Worm (Caenorhabditis elegans): ENCODE results near the gene ZK938.10.

The ZK938.10 gene

DNA sequence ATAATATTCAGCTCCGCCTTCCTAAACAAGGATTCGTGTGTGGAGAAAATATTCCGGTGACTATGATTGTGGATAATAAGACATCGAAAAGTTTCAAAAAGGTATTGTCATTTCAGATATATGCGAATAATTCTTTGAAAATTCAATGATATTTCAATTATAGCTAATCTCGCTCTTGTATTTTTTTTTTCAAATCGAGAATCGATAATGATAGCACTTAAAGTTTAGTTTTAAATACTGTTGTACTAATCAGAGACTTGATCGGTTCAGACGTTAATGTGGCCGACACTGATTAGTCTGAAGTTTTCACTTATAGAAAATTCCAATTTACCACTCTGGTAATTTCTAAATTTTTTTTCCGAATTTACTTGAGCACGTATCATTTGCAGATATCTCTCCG, 14.9 kb downstream of the ZK938.10 start:
- TF ChIP-seq dao-5 (tag; optimal IDR thresholded peaks at IDR 0.05) (no peak), him-1 (tag; optimal IDR thresholded peaks at IDR 0.05) (no peak)

DNA sequence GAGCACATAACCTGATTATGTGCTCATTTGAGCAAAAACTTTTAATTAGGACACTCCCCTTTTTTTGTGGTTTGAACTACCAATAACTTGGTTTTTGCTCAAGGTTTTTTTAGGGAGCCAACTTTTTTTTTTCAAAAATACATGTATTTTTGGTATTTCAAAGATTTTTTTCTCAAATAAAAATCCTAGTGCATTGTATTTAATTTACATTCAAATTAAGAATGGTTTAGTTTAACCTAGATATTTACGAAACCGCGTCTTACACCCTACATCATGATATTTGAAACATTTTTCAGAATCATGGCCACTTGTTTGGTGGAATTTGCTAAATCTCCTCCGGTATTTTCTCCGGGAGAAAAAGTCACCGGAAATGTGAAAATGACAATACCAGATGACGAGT, 15.9 kb downstream of the ZK938.10 start, which contains the start of gene arrd-5:
Gene arrd-5 (plus strand): TSS at position 301 of the 400 bp plus-strand sequence.
- TF ChIP-seq W03F9.2 (tag; optimal IDR thresholded peaks at IDR 0.05) (no peak), him-1 (tag; optimal IDR thresholded peaks at IDR 0.05) (no peak), dao-5 (tag; optimal IDR thresholded peaks at IDR 0.05) (no peak)

DNA sequence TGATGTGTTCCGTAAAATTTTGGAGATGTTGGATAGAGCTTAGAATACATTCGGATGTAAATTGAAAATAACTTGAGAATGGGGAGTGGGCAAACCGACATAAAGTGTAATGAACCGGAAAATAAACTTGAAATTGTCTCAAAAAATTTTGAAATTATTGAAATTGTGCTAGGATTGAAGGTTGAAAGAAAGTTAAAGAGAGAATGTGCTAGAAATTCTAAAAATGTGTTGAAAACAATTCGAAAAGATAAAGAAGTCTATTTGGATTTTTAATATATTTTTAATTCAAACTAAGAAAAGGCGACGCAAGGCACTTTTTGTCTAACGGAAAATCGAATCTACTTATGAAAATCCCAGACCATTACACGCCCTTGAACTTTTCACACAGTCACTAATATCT, 17.0 kb downstream of the ZK938.10 start, which contains the start of gene ZK938.3:
Gene ZK938.3 (minus strand): TSS at position 101 of the 400 bp plus-strand sequence.
- TF ChIP-seq dao-5 (tag; optimal IDR thresholded peaks at IDR 0.05) (no peak), him-1 (tag; optimal IDR thresholded peaks at IDR 0.05) (no peak), W03F9.2 (tag; optimal IDR thresholded peaks at IDR 0.05) (no peak)

DNA sequence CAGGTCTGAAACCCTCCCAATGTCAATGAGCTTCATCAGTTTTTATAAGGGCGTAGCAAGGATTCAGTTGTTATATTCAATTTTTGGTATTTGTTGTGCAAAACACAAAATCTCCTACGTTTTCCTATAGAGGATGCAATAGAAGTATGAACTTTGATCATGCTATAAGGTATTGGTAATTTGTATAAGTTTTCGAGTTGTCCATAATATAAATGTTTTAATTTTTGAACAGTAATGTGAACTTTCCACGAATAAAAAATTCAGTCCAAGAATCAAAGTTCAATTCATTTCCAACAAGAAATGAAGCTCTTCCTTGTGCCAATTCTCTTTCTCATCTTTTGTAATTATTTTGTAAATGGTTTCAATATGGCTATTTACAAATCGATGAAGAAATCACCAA, 19.8 kb downstream of the ZK938.10 start, which contains the start of gene ZK938.12:
Gene ZK938.12 (plus strand): TSS at position 301 of the 400 bp plus-strand sequence.
- no peak for TF ChIP-seq dao-5 (tag; optimal IDR thresholded peaks at IDR 0.05)
- no peak for TF ChIP-seq W03F9.2 (tag; optimal IDR thresholded peaks at IDR 0.05)
- TF ChIP-seq him-1 (tag; optimal IDR thresholded peaks at IDR 0.05): no peak

DNA sequence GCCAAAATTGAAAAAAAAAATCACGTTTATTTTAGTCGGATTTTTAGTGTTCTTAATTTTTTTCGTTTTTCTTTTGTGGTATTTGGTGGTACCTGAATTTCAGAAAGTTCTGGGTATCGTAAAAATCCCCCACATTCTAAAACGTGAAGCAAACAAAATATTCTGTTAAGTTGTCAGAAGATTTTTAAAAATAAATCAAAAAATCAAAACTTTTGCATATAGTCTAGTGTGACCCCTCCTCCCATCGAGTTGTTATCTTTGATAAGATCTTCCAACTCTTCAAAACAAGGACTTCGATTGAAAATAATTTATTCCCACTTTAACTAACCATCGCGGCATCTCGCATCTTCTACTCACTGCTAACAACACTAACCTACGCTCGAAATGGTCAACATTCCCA, 21.7 kb downstream of the ZK938.10 start, which contains the start of gene ZK938.1:
Gene ZK938.1 (plus strand): TSS at position 301 of the 400 bp plus-strand sequence.
- no peak for TF ChIP-seq him-1 (tag; optimal IDR thresholded peaks at IDR 0.05)
- TF ChIP-seq W03F9.2 (tag; optimal IDR thresholded peaks at IDR 0.05): no peak
- no peak for TF ChIP-seq dao-5 (tag; optimal IDR thresholded peaks at IDR 0.05)

DNA sequence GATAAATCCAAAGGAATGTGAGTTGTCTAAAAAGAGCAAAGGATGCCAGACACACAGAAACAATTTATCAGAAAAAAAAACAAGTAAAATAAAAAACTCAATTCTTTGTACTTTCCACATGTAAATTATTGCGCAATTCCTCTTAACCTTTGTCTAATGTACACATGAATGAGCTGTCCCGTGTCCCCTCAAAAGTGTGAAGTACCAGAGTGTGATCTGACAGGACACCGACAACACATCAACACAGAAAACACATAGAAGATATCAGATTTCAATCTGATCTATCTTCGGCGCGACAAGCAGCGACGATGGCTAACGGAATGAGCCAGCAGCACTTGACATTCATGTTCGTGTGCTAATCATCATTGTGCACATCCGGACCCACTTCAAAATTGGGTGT, 22.3 kb downstream of the ZK938.10 start:
- TF ChIP-seq dao-5 (tag; optimal IDR thresholded peaks at IDR 0.05) (no peak), W03F9.2 (tag; optimal IDR thresholded peaks at IDR 0.05) (no peak), him-1 (tag; optimal IDR thresholded peaks at IDR 0.05) (no peak)

DNA sequence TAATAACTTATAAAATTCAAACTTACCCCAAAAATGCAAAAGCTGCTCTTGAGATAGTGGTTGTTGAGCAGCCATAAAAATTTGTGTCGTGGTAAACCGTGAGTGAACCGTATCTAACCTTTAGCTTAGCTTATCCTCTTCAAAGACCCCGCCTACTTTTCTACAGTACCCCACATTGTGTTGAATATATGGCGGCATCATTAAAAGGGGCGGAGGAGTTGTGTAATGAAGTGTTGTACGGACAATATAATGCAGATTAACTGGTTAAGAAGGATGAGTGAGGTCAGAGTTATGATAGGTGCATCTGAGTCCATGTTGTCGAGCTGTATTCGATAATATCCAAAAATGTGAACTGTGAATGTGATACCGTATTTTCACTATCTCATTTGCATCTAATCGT, 23.0 kb downstream of the ZK938.10 start, which contains the start of gene eyg-1:
Gene eyg-1 (minus strand): TSS at position 101 of the 400 bp plus-strand sequence.
- TF ChIP-seq W03F9.2 (tag; optimal IDR thresholded peaks at IDR 0.05): no peak
- no peak for TF ChIP-seq him-1 (tag; optimal IDR thresholded peaks at IDR 0.05)
- no peak for TF ChIP-seq dao-5 (tag; optimal IDR thresholded peaks at IDR 0.05)

DNA sequence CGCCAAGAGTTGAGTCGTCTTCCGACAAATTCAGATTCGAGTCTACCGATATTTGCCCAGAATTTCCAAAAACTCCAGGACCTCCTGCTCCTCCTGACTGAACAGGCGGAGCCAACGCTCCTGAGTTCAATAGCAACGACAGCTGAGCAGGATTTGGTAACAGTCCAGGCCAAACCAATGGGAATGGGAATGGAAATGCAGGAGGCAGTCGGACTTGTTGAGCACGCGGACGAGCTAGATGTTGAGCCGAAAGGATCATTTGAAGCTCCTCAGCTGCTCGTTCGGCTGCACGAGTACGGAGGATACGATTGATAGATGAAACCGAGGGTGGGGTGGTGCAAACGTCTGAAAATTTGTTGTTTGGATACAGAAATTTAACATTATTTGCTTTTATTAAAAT, 23.9 kb downstream of the ZK938.10 start:
- TF ChIP-seq him-1 (tag; optimal IDR thresholded peaks at IDR 0.05) (no peak), W03F9.2 (tag; optimal IDR thresholded peaks at IDR 0.05) (no peak), dao-5 (tag; optimal IDR thresholded peaks at IDR 0.05) (no peak)

DNA sequence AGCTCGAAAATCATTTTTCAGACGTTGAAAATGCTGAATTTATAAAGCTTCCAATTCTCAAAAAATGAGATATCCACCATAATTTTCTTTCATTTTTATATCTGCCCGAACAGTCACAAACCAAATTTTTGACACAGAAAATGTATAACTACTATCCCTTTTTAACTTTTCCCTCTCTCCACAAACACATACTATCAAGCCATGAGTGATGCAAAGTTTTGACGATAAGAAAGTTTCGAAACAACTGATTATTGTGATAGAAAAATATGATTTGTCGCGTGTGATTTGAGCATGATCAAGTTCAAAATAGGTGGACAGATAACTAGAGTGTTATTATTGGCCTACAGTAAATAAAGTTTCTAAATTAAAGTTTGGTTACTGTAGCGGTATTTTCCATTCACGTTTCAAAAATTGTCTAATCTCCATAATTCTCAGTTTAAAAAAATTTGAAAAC, 43.3 kb downstream of the ZK938.10 start, which contains the start of gene cyp-13A8:
Gene cyp-13A8 (minus strand): TSS at position 51 of the 454 bp plus-strand sequence.
- TF ChIP-seq him-1 (tag; optimal IDR thresholded peaks at IDR 0.05): no peak
- TF ChIP-seq dao-5 (tag; optimal IDR thresholded peaks at IDR 0.05): no peak
- no peak for TF ChIP-seq W03F9.2 (tag; optimal IDR thresholded peaks at IDR 0.05)

DNA sequence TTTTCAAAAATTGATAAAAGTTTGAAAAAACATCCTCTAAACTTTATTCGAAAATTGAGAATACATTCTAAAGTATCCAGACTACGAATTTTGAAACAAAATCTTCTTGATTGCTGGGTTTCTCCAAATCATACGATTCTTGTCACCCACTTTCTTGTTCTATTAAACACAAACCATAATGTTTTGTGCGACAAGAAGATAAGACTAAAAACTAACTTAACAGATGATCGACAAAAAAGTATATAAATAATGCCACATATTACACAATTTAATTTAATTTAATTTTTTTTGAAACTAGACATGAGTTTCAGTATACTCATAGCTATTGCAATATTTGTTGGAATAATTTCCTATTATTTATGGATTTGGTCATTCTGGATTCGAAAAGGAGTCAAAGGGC, 47.5 kb downstream of the ZK938.10 start, which contains the start of gene cyp-13A7:
Gene cyp-13A7 (plus strand): TSS at position 301 of the 400 bp plus-strand sequence.
- TF ChIP-seq dao-5 (tag; optimal IDR thresholded peaks at IDR 0.05) (no peak), W03F9.2 (tag; optimal IDR thresholded peaks at IDR 0.05) (no peak), him-1 (tag; optimal IDR thresholded peaks at IDR 0.05) (no peak)

DNA sequence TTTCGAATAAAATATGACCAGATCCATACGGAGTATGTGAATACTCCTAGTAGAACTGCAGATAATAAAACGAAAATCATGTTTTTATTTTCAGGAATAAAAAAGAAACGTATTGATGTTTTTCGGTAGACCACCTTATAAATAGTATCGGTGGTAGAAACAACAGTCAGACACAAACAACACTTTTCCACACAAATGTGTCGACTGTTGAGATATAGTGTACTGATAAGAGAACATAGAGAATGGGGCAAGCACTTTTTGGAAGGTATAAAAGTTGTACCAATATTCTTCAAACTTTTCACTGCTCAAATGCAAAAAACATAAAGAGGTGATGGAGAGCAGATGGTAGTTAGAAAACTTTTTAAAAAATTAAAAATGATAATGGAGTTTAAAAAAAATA, 48.2 kb downstream of the ZK938.10 start, which contains the start of gene cyp-13A6:
Gene cyp-13A6 (minus strand): TSS at position 180 of the 400 bp plus-strand sequence.
- TF ChIP-seq W03F9.2 (tag; optimal IDR thresholded peaks at IDR 0.05) (no peak), him-1 (tag; optimal IDR thresholded peaks at IDR 0.05) (no peak), dao-5 (tag; optimal IDR thresholded peaks at IDR 0.05) (no peak)
